Worm (Caenorhabditis elegans): ENCODE measurements around the gene tni-1.

The tni-1 gene

ce11 chrX:11392924-11393323, 15.7 kb upstream of the tni-1 start, which contains the start of gene prx-12:
prx-12 (plus strand) TSS chrX:11393294.
- peak; percentile 25 for TF ChIP-seq hlh-11 (tag; optimal IDR thresholded peaks at IDR 0.05)
- TF ChIP-seq unc-62 (GFP tag; optimal IDR thresholded peaks at IDR 0.05 in 1 of 2): peak in 1 of 2 experiments; percentile 41
- no peak for TF ChIP-seq unc-62 (tag; optimal IDR thresholded peaks at IDR 0.05)
- TF ChIP-seq T20F7.1 (GFP tag; optimal IDR thresholded peaks at IDR 0.05): no peak
- no peak for TF ChIP-seq daf-16 (GFP tag; optimal IDR thresholded peaks at IDR 0.05)
- TF ChIP-seq daf-16 (tag; optimal IDR thresholded peaks at IDR 0.05): peak; percentile 49
- no peak for TF ChIP-seq zip-11 (GFP tag; IDR thresholded peaks at IDR 0.05)
- peak; percentile 15 for TF ChIP-seq cey-2 (tag; optimal IDR thresholded peaks at IDR 0.05; ENCODE audit: borderline replicate concordance, insufficient read depth)
- TF ChIP-seq nhr-41 (GFP tag; IDR thresholded peaks at IDR 0.05): no peak
- TF ChIP-seq mxl-3 (GFP tag; optimal IDR thresholded peaks at IDR 0.05): no peak
- 0 out of 2 replicates have a peak, but pooled peaks have one; percentile 20 for TF ChIP-seq hmg-1.1 (GFP tag; IDR thresholded peaks at IDR 0.05)
- no peak for TF ChIP-seq arid-1 (GFP tag; conservative IDR thresholded peaks at IDR 0.05)
- TF ChIP-seq nhr-77 (tag; optimal IDR thresholded peaks at IDR 0.05): peak; percentile 35
- TF ChIP-seq F10B5.3 (tag; optimal IDR thresholded peaks at IDR 0.05): no peak
- no peak for TF ChIP-seq T26A8.4 (GFP tag; IDR thresholded peaks at IDR 0.05)
- no peak for TF ChIP-seq mdl-1 (tag; optimal IDR thresholded peaks at IDR 0.05)
- peak; percentile 72 for TF ChIP-seq pqm-1 (tag; optimal IDR thresholded peaks at IDR 0.05)
- TF ChIP-seq nhr-28 (tag; optimal IDR thresholded peaks at IDR 0.05): peak; percentile 76
- TF ChIP-seq mep-1 (tag; optimal IDR thresholded peaks at IDR 0.05): peak; percentile 54
- no peak for TF ChIP-seq daf-8 (GFP tag; IDR thresholded peaks at IDR 0.05)
- no peak for TF ChIP-seq nhr-111 (GFP tag; optimal IDR thresholded peaks at IDR 0.05)
- TF ChIP-seq dve-1 (tag; optimal IDR thresholded peaks at IDR 0.05; ENCODE audit: insufficient read depth): peak; percentile 4
- no peak for TF ChIP-seq lin-29 (GFP tag; IDR thresholded peaks at IDR 0.05)
- TF ChIP-seq zfp-3 (GFP tag; conservative IDR thresholded peaks at IDR 0.05): no peak

DNA sequence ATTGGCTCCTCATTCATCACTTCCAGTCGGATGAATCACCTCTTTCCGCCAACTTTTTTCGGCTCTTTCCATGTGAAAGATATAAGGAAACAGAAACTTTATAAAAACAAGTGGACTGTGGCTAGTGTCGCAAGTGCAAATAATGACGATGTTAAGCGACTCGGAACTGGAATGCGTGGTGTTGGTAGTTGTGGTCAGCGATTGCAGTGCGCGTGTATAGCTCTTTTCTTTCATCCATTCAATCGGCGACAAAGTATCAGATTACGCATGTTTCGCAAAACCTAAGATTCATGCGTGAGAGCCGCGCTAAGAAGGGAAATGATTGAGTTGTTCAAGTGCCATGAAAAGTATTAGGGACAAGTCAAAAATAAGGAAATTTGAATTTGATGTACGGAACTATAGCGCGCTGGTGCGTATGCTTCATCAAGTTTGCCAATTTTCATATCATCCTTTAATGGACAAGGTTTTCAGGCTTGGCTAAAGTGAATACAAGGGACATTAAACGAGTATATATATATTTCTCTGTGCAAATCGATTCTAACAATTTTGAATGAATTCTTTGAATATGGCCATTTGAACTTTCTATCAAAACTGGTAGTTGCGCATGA, 10.6 kb upstream of the tni-1 start:
- TF ChIP-seq aha-1 (tag) (peak; percentile 58), T26A8.4 (GFP tag; IDR thresholded peaks at IDR 0.05) (0 out of 2 replicates have a peak, but pooled peaks have one; percentile 18), egl-27 (tag; optimal IDR thresholded peaks at IDR 0.05) (no peak), unc-62 (GFP tag; optimal IDR thresholded peaks at IDR 0.05 in 1 of 2) (peak in 1 of 2 experiments; percentile 92), unc-62 (tag; optimal IDR thresholded peaks at IDR 0.05) (no peak), zip-2 (tag; optimal IDR thresholded peaks at IDR 0.05) (no peak), nhr-48 (tag; optimal IDR thresholded peaks at IDR 0.05) (no peak), egl-43 (GFP tag; IDR thresholded peaks at IDR 0.05) (no peak), dmd-8 (GFP tag; IDR thresholded peaks at IDR 0.05) (no peak), nhr-77 (tag; optimal IDR thresholded peaks at IDR 0.05) (no peak), pha-4 (GFP tag; IDR thresholded peaks at IDR 0.05) (no peak), pha-4 (tag; optimal IDR thresholded peaks at IDR 0.05) (no peak)

ce11 chrX:11386903-11387302, 9.6 kb upstream of the tni-1 start:
- TF ChIP-seq hlh-11 (tag; optimal IDR thresholded peaks at IDR 0.05) (no peak), zip-11 (GFP tag; IDR thresholded peaks at IDR 0.05) (no peak), R02D3.7 (tag; optimal IDR thresholded peaks at IDR 0.05) (no peak), nhr-11 (tag; optimal IDR thresholded peaks at IDR 0.05) (no peak), lim-7 (GFP tag; IDR thresholded peaks at IDR 0.05) (no peak), ztf-11 (tag; optimal IDR thresholded peaks at IDR 0.05) (no peak), php-3 (GFP tag; IDR thresholded peaks at IDR 0.05) (no peak), ceh-20 (GFP tag; IDR thresholded peaks at IDR 0.05) (no peak), ctbp-1 (GFP tag; IDR thresholded peaks at IDR 0.05) (peak; percentile 62; the same call in 1 of the 2 replicates), zag-1 (tag; optimal IDR thresholded peaks at IDR 0.05) (no peak), ces-1 (GFP tag; optimal IDR thresholded peaks at IDR 0.05) (peak; percentile 90), unc-62 (GFP tag; optimal IDR thresholded peaks at IDR 0.05 in 1 of 2) (peak in 1 of 2 experiments; percentile 5), unc-62 (tag; optimal IDR thresholded peaks at IDR 0.05) (no peak), nhr-48 (tag; optimal IDR thresholded peaks at IDR 0.05) (no peak), fkh-10 (GFP tag; optimal IDR thresholded peaks at IDR 0.05) (peak; percentile 95)
